Worm (Caenorhabditis elegans) whole organism, early embryonic: Measurements from ENCODE around the gene fut-4.

Experiments
- aly-1 ChIP-seq: sonication (generic microtip); optimal IDR thresholded peaks from 2 replicates; lab custom pipeline; 2016; ENCODE audit warnings: missing genetic modification characterization, missing compliant biosample characterization
- ama-1 ChIP-seq: fragments of 150-350 bp; optimal IDR thresholded peaks from 2 replicates; lab custom pipeline; 2014
- flt-1 ChIP-seq: fragments of 200-800 bp; sonication (Bioruptor generic); IDR thresholded peaks from 2 replicates; pipeline ENCODE4 v1.3.6; 2022; ENCODE audit warnings: missing genetic modification characterization, missing compliant biosample characterization
- tra-4 ChIP-seq: sonication (generic microtip); optimal IDR thresholded peaks from 2 replicates; lab custom pipeline; 2017; ENCODE audit warnings: missing genetic modification characterization, missing compliant biosample characterization

ce11 chrII:2834105-2834504 is 11.8 kb upstream of the fut-4 start:
- TF ChIP-seq flt-1 (GFP tag; lab: Robert Waterston, UW) (no peak), ama-1 (lab: Kevin White, UChicago) (no peak), aly-1 (no peak), tra-4 (tag; lab: Kevin White, UChicago) (no peak)
